Fruit fly (Drosophila melanogaster): Measurements from ENCODE around the gene RPA2.
A peak's percentile ranks its signal among the peaks of the same experiment; 100 is the strongest.

Gene RPA2

dm6 chr2L:20896681-20897341 lies 29.1 kb downstream of the RPA2 start (continued):
- TF ChIP-seq CG4707 (GFP tag; optimal IDR thresholded peaks at IDR 0.05) (peak; percentile 89), br (optimal IDR thresholded peaks at IDR 0.05) (no peak), bigmax (GFP tag; optimal IDR thresholded peaks at IDR 0.05) (peak; percentile 33), Nf-YB (GFP tag; optimal IDR thresholded peaks at IDR 0.05) (peak; percentile 28), CG8359 (GFP tag; optimal IDR thresholded peaks at IDR 0.05; ENCODE audit: borderline replicate concordance) (no peak), CG2129 (GFP tag; IDR thresholded peaks at IDR 0.05; ENCODE audit: partially characterized antibody) (no peak), kah (GFP tag; optimal IDR thresholded peaks at IDR 0.05) (peak; percentile 62), gem (tag; optimal IDR thresholded peaks at IDR 0.05) (peak; percentile 37), YL-1 (GFP tag; optimal IDR thresholded peaks at IDR 0.05) (peak; percentile 22), CG5953 (GFP tag; IDR thresholded peaks at IDR 0.05) (peak; percentile 60), CG15601 (tag; optimal IDR thresholded peaks at IDR 0.05) (peak; percentile 87), CG10431 (GFP tag; optimal IDR thresholded peaks at IDR 0.05) (peak; percentile 80), CG17802 (tag; optimal IDR thresholded peaks at IDR 0.05) (no peak), Hr3 (GFP tag; optimal IDR thresholded peaks at IDR 0.05) (no peak), CG12104 (GFP tag; optimal IDR thresholded peaks at IDR 0.05) (peak; percentile 35), CG2678 (tag; optimal IDR thresholded peaks at IDR 0.05) (peak; percentile 72), ci (GFP tag; IDR thresholded peaks at IDR 0.05) (peak; percentile 84), CG32767 (GFP tag; IDR thresholded peaks at IDR 0.05) (peak; percentile 19; the same call in 1 of the 2 replicates), CG1792 (GFP tag; optimal IDR thresholded peaks at IDR 0.05) (peak; percentile 26), Xrp1 (GFP tag; IDR thresholded peaks at IDR 0.05) (peak; percentile 56; the same call in 1 of the 2 replicates), CG4854 (GFP tag; optimal IDR thresholded peaks at IDR 0.05) (peak; percentile 30), Sox102F (GFP tag; optimal IDR thresholded peaks at IDR 0.05) (peak; percentile 39), HLHmδ (GFP tag; optimal IDR thresholded peaks at IDR 0.05) (peak; percentile 73), scrt (GFP tag; optimal IDR thresholded peaks at IDR 0.05) (peak; percentile 44), zen (tag; optimal IDR thresholded peaks at IDR 0.05) (no peak), CrebB (tag; optimal IDR thresholded peaks at IDR 0.05) (peak; percentile 69), crc (GFP tag; optimal IDR thresholded peaks at IDR 0.05) (no peak), CG15514 (GFP tag; optimal IDR thresholded peaks at IDR 0.05) (peak; percentile 13), CG34376 (GFP tag; optimal IDR thresholded peaks at IDR 0.05) (no peak), stc (GFP tag; IDR thresholded peaks at IDR 0.05) (peak; percentile 74), Fer3 (tag; optimal IDR thresholded peaks at IDR 0.05) (peak; percentile 46), Jarid2 (GFP tag; optimal IDR thresholded peaks at IDR 0.05) (no peak), E2f2 (GFP tag; IDR thresholded peaks at IDR 0.05) (0 out of 2 replicates have a peak, but pooled peaks have one; percentile 33), Optix (GFP tag; IDR thresholded peaks at IDR 0.05) (0 out of 3 replicates have a peak, but pooled peaks have one; percentile 5), CG12744 (GFP tag; optimal IDR thresholded peaks at IDR 0.05) (peak; percentile 12), C15 (GFP tag; IDR thresholded peaks at IDR 0.05) (0 out of 3 replicates have a peak, but pooled peaks have one; percentile 37), unpg (GFP tag; optimal IDR thresholded peaks at IDR 0.05) (peak; percentile 49), fd64A (GFP tag; optimal IDR thresholded peaks at IDR 0.05) (peak; percentile 89), CG7987 (GFP tag; optimal IDR thresholded peaks at IDR 0.05) (peak; percentile 87), Abd-B (GFP tag; optimal IDR thresholded peaks at IDR 0.05) (no peak), CG3407 (GFP tag; optimal IDR thresholded peaks at IDR 0.05) (peak; percentile 65), salm (tag; optimal IDR thresholded peaks at IDR 0.05) (peak; percentile 13), nau (GFP tag; optimal IDR thresholded peaks at IDR 0.05) (peak; percentile 51), Fer2 (tag; optimal IDR thresholded peaks at IDR 0.05) (peak; percentile 18), CG8281 (tag; optimal IDR thresholded peaks at IDR 0.05) (peak; percentile 3), CG13775 (GFP tag; optimal IDR thresholded peaks at IDR 0.05) (no peak), CG6854 (GFP tag; optimal IDR thresholded peaks at IDR 0.05) (peak; percentile 42), CG34422 (GFP tag; IDR thresholded peaks at IDR 0.05) (no peak)
